Fruit fly (Drosophila melanogaster): ENCODE data around the gene Taf12.

DNA sequence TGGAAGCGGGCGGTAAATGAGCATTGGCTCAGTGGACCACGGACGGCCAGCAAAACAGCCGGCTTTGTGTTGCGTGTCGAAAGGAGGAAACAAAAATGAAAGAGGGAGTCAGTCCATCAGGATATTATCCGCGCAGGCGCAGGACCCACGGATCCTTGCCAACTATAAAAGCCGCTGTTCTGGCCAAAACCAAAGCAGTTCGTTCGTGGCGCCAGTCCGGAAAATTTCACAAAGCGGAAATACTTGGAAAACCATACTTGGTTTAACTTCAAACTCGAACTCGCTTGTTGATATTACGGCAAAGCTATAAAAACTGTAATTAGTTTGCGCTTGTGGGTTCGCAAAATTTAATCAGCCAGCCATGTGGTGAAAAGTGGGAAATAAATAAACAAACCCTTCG is 42.1 kb upstream of the Taf12 start, which contains the start of gene CG12594:
- TF ChIP-seq CG16815 (GFP tag; optimal IDR thresholded peaks at IDR 0.05) (no peak), Fer3 (tag; optimal IDR thresholded peaks at IDR 0.05) (no peak), CG11093 (GFP tag; IDR thresholded peaks at IDR 0.05) (no peak), NfI (GFP tag; optimal IDR thresholded peaks at IDR 0.05) (no peak), CG12391 (tag; optimal IDR thresholded peaks at IDR 0.05) (no peak)

All from whole organism, embryonic.